Fruit fly (Drosophila melanogaster) whole organism, embryonic: Measurements from ENCODE around the gene ECSIT.

Source experiments
- Bgb ChIP-seq: fragments of 200-800 bp; sonication (Bioruptor generic); IDR thresholded peaks from 2 replicates; pipeline ENCODE4 v1.3.6; 2022; ENCODE audit warnings: missing biosample characterization, missing genetic modification characterization; ENCODE audit not compliant: partially characterized antibody
- BtbVII ChIP-seq: fragments of 200-800 bp; sonication (Bioruptor generic); optimal IDR thresholded peaks from 3 replicates; lab custom pipeline; 2017; ENCODE audit warnings: missing biosample characterization, mild to moderate bottlenecking, missing genetic modification characterization
- Bteb2 ChIP-seq: fragments of 200-800 bp; sonication (Bioruptor generic); optimal IDR thresholded peaks from 2 replicates; lab custom pipeline; 2016; ENCODE audit warnings: missing biosample characterization, missing genetic modification characterization
- CG10431 ChIP-seq: fragments of 200-800 bp; sonication (Bioruptor generic); optimal IDR thresholded peaks from 3 replicates; lab custom pipeline; 2018; ENCODE audit warnings: missing biosample characterization, mild to moderate bottlenecking, missing genetic modification characterization
- CG10462 ChIP-seq: fragments of 200-800 bp; sonication (Bioruptor generic); optimal IDR thresholded peaks from 2 replicates; lab custom pipeline; 2016; ENCODE audit warnings: missing biosample characterization, missing genetic modification characterization
- CG11696 ChIP-seq: fragments of 200-800 bp; sonication (Bioruptor generic); IDR thresholded peaks from 2 replicates; pipeline ENCODE4 v1.3.6; 2022; ENCODE audit warnings: missing biosample characterization, missing genetic modification characterization
- CG11723 ChIP-seq: fragments of 200-800 bp; sonication (Bioruptor generic); optimal IDR thresholded peaks from 2 replicates; lab custom pipeline; 2017; ENCODE audit warnings: missing biosample characterization, mild to moderate bottlenecking, missing genetic modification characterization
- CG14014 ChIP-seq: fragments of 200-800 bp; sonication (Bioruptor generic); IDR thresholded peaks from 2 replicates; pipeline ENCODE4 v1.3.6; 2022; ENCODE audit warnings: missing biosample characterization, missing genetic modification characterization
- CG15601 ChIP-seq: fragments of 200-800 bp; sonication (Bioruptor generic); optimal IDR thresholded peaks from 3 replicates; lab custom pipeline; 2019; ENCODE audit warnings: missing biosample characterization, mild to moderate bottlenecking, missing genetic modification characterization, moderate library complexity
- CG2678 ChIP-seq: fragments of 200-800 bp; sonication (Bioruptor generic); optimal IDR thresholded peaks from 3 replicates; lab custom pipeline; 2019; ENCODE audit warnings: missing biosample characterization, mild to moderate bottlenecking, missing genetic modification characterization, moderate library complexity
- CG2889 ChIP-seq: fragments of 200-800 bp; sonication (Bioruptor generic); IDR thresholded peaks from 3 replicates; pipeline ENCODE4 v1.3.6; 2022; ENCODE audit warnings: missing biosample characterization, missing genetic modification characterization
- CG31365 ChIP-seq: fragments of 200-800 bp; sonication (Bioruptor generic); optimal IDR thresholded peaks from 2 replicates; lab custom pipeline; 2018; ENCODE audit warnings: missing biosample characterization, mild to moderate bottlenecking, missing genetic modification characterization
- CG34376 ChIP-seq: fragments of 200-800 bp; sonication (Bioruptor generic); optimal IDR thresholded peaks from 2 replicates; lab custom pipeline; 2018; ENCODE audit warnings: missing biosample characterization, mild to moderate bottlenecking, missing genetic modification characterization
- CG4730 ChIP-seq: fragments of 200-800 bp; sonication (Bioruptor generic); IDR thresholded peaks from 2 replicates; pipeline ENCODE4 v1.3.6; 2022; ENCODE audit warnings: missing biosample characterization, missing genetic modification characterization
- CG6175 ChIP-seq: fragments of 200-800 bp; sonication (Bioruptor generic); IDR thresholded peaks from 3 replicates; pipeline ENCODE4 v1.3.6; 2022; ENCODE audit warnings: missing biosample characterization, missing genetic modification characterization
- CG6272 ChIP-seq: fragments of 200-800 bp; sonication (Bioruptor generic); IDR thresholded peaks from 2 replicates; pipeline ENCODE4 v1.3.6; 2022; ENCODE audit warnings: missing biosample characterization, missing genetic modification characterization
- CG6654 ChIP-seq: fragments of 200-800 bp; sonication (Bioruptor generic); optimal IDR thresholded peaks from 2 replicates; lab custom pipeline; 2017; ENCODE audit warnings: missing biosample characterization, mild to moderate bottlenecking, missing genetic modification characterization
- CG6791 ChIP-seq: fragments of 200-800 bp; sonication (Bioruptor generic); IDR thresholded peaks from 3 replicates; pipeline ENCODE4 v1.3.6; 2022; ENCODE audit warnings: missing biosample characterization, missing genetic modification characterization; ENCODE audit not compliant: partially characterized antibody
- CG7271 ChIP-seq: fragments of 200-800 bp; sonication (Bioruptor generic); optimal IDR thresholded peaks from 2 replicates; lab custom pipeline; 2018; ENCODE audit warnings: missing biosample characterization, mild to moderate bottlenecking, missing genetic modification characterization, moderate library complexity
- CG7357 ChIP-seq: fragments of 200-800 bp; sonication (Bioruptor generic); IDR thresholded peaks from 3 replicates; pipeline ENCODE4 v1.3.6; 2022; ENCODE audit warnings: missing biosample characterization, missing genetic modification characterization
- CG7556 ChIP-seq: fragments of 200-800 bp; sonication (Bioruptor generic); optimal IDR thresholded peaks from 2 replicates; lab custom pipeline; 2017; ENCODE audit warnings: missing biosample characterization, mild to moderate bottlenecking, missing genetic modification characterization
- CG9876 ChIP-seq: fragments of 200-800 bp; sonication (Bioruptor generic); optimal IDR thresholded peaks from 2 replicates; lab custom pipeline; 2016; ENCODE audit warnings: missing biosample characterization, missing genetic modification characterization
- CHES-1-like ChIP-seq: fragments of 200-800 bp; sonication (Bioruptor generic); optimal IDR thresholded peaks from 2 replicates; lab custom pipeline; 2016; ENCODE audit warnings: missing biosample characterization, missing genetic modification characterization
- Doc3 ChIP-seq: fragments of 200-800 bp; sonication (Bioruptor generic); IDR thresholded peaks from 3 replicates; pipeline ENCODE4 v1.3.6; 2022; ENCODE audit warnings: missing biosample characterization, missing genetic modification characterization; ENCODE audit not compliant: partially characterized antibody
- Gsc ChIP-seq: fragments of 200-800 bp; sonication (Bioruptor generic); IDR thresholded peaks from 2 replicates; pipeline ENCODE4 v1.3.6; 2022; ENCODE audit warnings: missing biosample characterization, missing genetic modification characterization
- HmgZ ChIP-seq: fragments of 200-800 bp; sonication (Bioruptor generic); optimal IDR thresholded peaks from 2 replicates; lab custom pipeline; 2018; ENCODE audit warnings: missing biosample characterization, mild to moderate bottlenecking, missing genetic modification characterization
- Mad ChIP-seq: fragments of 200-800 bp; sonication (Bioruptor generic); optimal IDR thresholded peaks from 2 replicates; lab custom pipeline; 2016; ENCODE audit warnings: missing biosample characterization, missing genetic modification characterization
- Mrtf ChIP-seq: fragments of 200-800 bp; sonication (Bioruptor generic); IDR thresholded peaks from 3 replicates; pipeline ENCODE4 v1.3.6; 2022; ENCODE audit warnings: missing biosample characterization, missing genetic modification characterization
- NfI ChIP-seq: fragments of 200-800 bp; sonication (Bioruptor generic); optimal IDR thresholded peaks from 3 replicates; lab custom pipeline; 2018; ENCODE audit warnings: missing biosample characterization, mild to moderate bottlenecking, missing genetic modification characterization, moderate library complexity
- Pdp1 ChIP-seq, 2 experiments: fragments of 200-800 bp; sonication (Bioruptor generic); optimal IDR thresholded peaks; 3 replicates each; lab custom pipeline; 2016; ENCODE audit warnings: missing biosample characterization in 2 of 2, missing genetic modification characterization in 2 of 2, mild to moderate bottlenecking in 1 of 2, moderate library complexity in 1 of 2
- Spps ChIP-seq: fragments of 200-800 bp; sonication (Bioruptor generic); optimal IDR thresholded peaks from 2 replicates; lab custom pipeline; 2018; ENCODE audit warnings: missing biosample characterization, mild to moderate bottlenecking, missing genetic modification characterization
- YL-1 ChIP-seq: fragments of 200-800 bp; sonication (Bioruptor generic); optimal IDR thresholded peaks from 3 replicates; lab custom pipeline; 2017; ENCODE audit warnings: missing biosample characterization, mild to moderate bottlenecking, missing genetic modification characterization
- bab2 ChIP-seq: fragments of 200-800 bp; sonication (Bioruptor generic); optimal IDR thresholded peaks from 2 replicates; lab custom pipeline; 2016; ENCODE audit warnings: missing biosample characterization, missing genetic modification characterization
- br ChIP-seq: fragments of >200 bp; optimal IDR thresholded peaks from 2 replicates; lab custom pipeline; 2017
- ci ChIP-seq: fragments of 200-800 bp; sonication (Bioruptor generic); IDR thresholded peaks from 3 replicates; pipeline ENCODE4 v1.3.6; 2022; ENCODE audit warnings: missing biosample characterization, missing genetic modification characterization
- crp ChIP-seq, 2 experiments: fragments of 200-800 bp; sonication (Bioruptor generic); optimal IDR thresholded peaks; 2 replicates in 1 of 2; 3 replicates in 1 of 2; lab custom pipeline; 2017; ENCODE audit warnings: missing biosample characterization in 2 of 2, missing genetic modification characterization in 2 of 2, mild to moderate bottlenecking in 1 of 2, moderate library complexity in 1 of 2
- cwo ChIP-seq: fragments of 200-800 bp; sonication (Bioruptor generic); optimal IDR thresholded peaks from 3 replicates; lab custom pipeline; 2017; ENCODE audit warnings: missing biosample characterization, missing genetic modification characterization, mild to moderate bottlenecking, moderate library complexity, missing genetic modification reagents
- dysf ChIP-seq: fragments of 200-800 bp; sonication (Bioruptor generic); IDR thresholded peaks from 3 replicates; pipeline ENCODE4 v1.3.6; 2022; ENCODE audit warnings: missing biosample characterization, missing genetic modification characterization
- emc ChIP-seq: fragments of 200-800 bp; sonication (Bioruptor generic); optimal IDR thresholded peaks from 2 replicates; lab custom pipeline; 2016; ENCODE audit warnings: missing biosample characterization, missing genetic modification characterization
- eve ChIP-seq, 2 experiments: fragments of >200 bp; optimal IDR thresholded peaks; 2 replicates each; lab custom pipeline; 2017; ENCODE audit warnings: missing biosample characterization in 2 of 2, missing genetic modification characterization in 2 of 2
- exex ChIP-seq: fragments of 200-800 bp; sonication (Bioruptor generic); optimal IDR thresholded peaks from 4 replicates; lab custom pipeline; 2018; ENCODE audit warnings: missing biosample characterization, mild to moderate bottlenecking, missing genetic modification characterization, moderate library complexity
- ftz-f1 ChIP-seq: fragments of 200-800 bp; sonication (Bioruptor generic); optimal IDR thresholded peaks from 2 replicates; lab custom pipeline; 2016; ENCODE audit warnings: missing biosample characterization, missing genetic modification characterization
- grau ChIP-seq: fragments of 200-800 bp; optimal IDR thresholded peaks from 3 replicates; lab custom pipeline; 2019; ENCODE audit warnings: missing biosample characterization, mild to moderate bottlenecking, missing genetic modification characterization, moderate library complexity
- ken ChIP-seq: fragments of 200-800 bp; sonication (Bioruptor generic); IDR thresholded peaks from 3 replicates; pipeline ENCODE4 v1.3.6; 2022; ENCODE audit warnings: missing biosample characterization, missing genetic modification characterization
- kni ChIP-seq: fragments of 200-800 bp; sonication (Bioruptor generic); optimal IDR thresholded peaks from 3 replicates; lab custom pipeline; 2017; ENCODE audit warnings: mild to moderate bottlenecking, missing biosample characterization, missing genetic modification reagents, missing genetic modification characterization
- knrl ChIP-seq: fragments of 200-800 bp; sonication (Bioruptor generic); IDR thresholded peaks from 3 replicates; pipeline ENCODE4 v1.3.6; 2022; ENCODE audit warnings: missing biosample characterization, missing genetic modification characterization; ENCODE audit not compliant: partially characterized antibody
- luna ChIP-seq: fragments of 200-800 bp; sonication (Bioruptor generic); optimal IDR thresholded peaks from 2 replicates; lab custom pipeline; 2016; ENCODE audit warnings: missing biosample characterization, missing genetic modification characterization
- mirr ChIP-seq: fragments of 200-800 bp; sonication (Bioruptor generic); optimal IDR thresholded peaks from 3 replicates; lab custom pipeline; 2018; ENCODE audit warnings: missing biosample characterization, mild to moderate bottlenecking, missing genetic modification characterization
- mld ChIP-seq: fragments of 200-800 bp; sonication (Bioruptor generic); IDR thresholded peaks from 3 replicates; pipeline ENCODE4 v1.3.6; 2022; ENCODE audit warnings: missing biosample characterization, missing genetic modification characterization; ENCODE audit not compliant: partially characterized antibody
- nom ChIP-seq: fragments of 200-800 bp; sonication (Bioruptor generic); optimal IDR thresholded peaks from 2 replicates; lab custom pipeline; 2017; ENCODE audit warnings: missing biosample characterization, missing genetic modification characterization, mild to moderate bottlenecking, moderate library complexity, missing genetic modification reagents
- sqz ChIP-seq: fragments of 200-800 bp; sonication (Bioruptor generic); optimal IDR thresholded peaks from 3 replicates; lab custom pipeline; 2018; ENCODE audit warnings: missing biosample characterization, mild to moderate bottlenecking, missing genetic modification characterization
- vvl ChIP-seq: fragments of 200-800 bp; sonication (Bioruptor generic); IDR thresholded peaks from 2 replicates; pipeline ENCODE4 v1.3.6; 2022; ENCODE audit warnings: missing biosample characterization, missing genetic modification characterization

ECSIT gene

dm6 chr3R:5821750-5822149, 34.6 kb upstream of the ECSIT start, which contains the start of gene CG46303 (continued):
- no peak for TF ChIP-seq kni
- no peak for TF ChIP-seq CG6791 (GFP tag; lab: Robert Waterston, UW)
- no peak for TF ChIP-seq YL-1 (GFP tag; lab: Kevin White, UChicago)
- peak; percentile 65 for TF ChIP-seq mirr (GFP tag; lab: Kevin White, UChicago)
- TF ChIP-seq eve (GFP tag; optimal IDR thresholded peaks at IDR 0.05; lab: Kevin White, UChicago): no peak
- TF ChIP-seq exex (tag; lab: Kevin White, UChicago): peak; percentile 81
- TF ChIP-seq CG10462 (GFP tag; lab: Kevin White, UChicago): no peak
- no peak for TF ChIP-seq ken (GFP tag; lab: Robert Waterston, UW)
- TF ChIP-seq CG6654: no peak
- TF ChIP-seq Gsc (GFP tag; lab: Robert Waterston, UW): no peak
- TF ChIP-seq CG34376 (GFP tag; lab: Kevin White, UChicago): peak; percentile 23
- no peak for TF ChIP-seq CG11696
- peak in 1 of 2 experiments; percentile 8 for TF ChIP-seq Pdp1 (GFP tag; optimal IDR thresholded peaks at IDR 0.05; lab: Kevin White, UChicago)
- TF ChIP-seq sqz: no peak
- TF ChIP-seq CG14014 (GFP tag; lab: Robert Waterston, UW): no peak
- TF ChIP-seq Mrtf (GFP tag; lab: Robert Waterston, UW): no peak
- no peak for TF ChIP-seq CG2889 (GFP tag; lab: Robert Waterston, UW)
- TF ChIP-seq NfI (GFP tag; lab: Kevin White, UChicago): no peak
- TF ChIP-seq CG7357 (GFP tag; lab: Robert Waterston, UW): no peak
- TF ChIP-seq br (lab: Kevin White, UChicago): no peak
- TF ChIP-seq Doc3 (GFP tag; lab: Robert Waterston, UW): no peak
- TF ChIP-seq CG11723: no peak
- TF ChIP-seq dysf (GFP tag; lab: Robert Waterston, UW): peak; percentile 12; the same call in 1 of the 3 replicates
- no peak for TF ChIP-seq mld (GFP tag; lab: Robert Waterston, UW)
- no peak for TF ChIP-seq Mad
- TF ChIP-seq emc (GFP tag; lab: Kevin White, UChicago): no peak
- TF ChIP-seq BtbVII (GFP tag; lab: Kevin White, UChicago): no peak
- no peak; the same call in 2 of the 3 replicates for TF ChIP-seq CG6175 (GFP tag; lab: Robert Waterston, UW)
- no peak for TF ChIP-seq nom
- no peak for TF ChIP-seq CG31365 (tag; lab: Kevin White, UChicago)
- no peak for TF ChIP-seq Spps (tag; lab: Kevin White, UChicago)
- no peak for TF ChIP-seq crp (GFP tag; optimal IDR thresholded peaks at IDR 0.05; lab: Kevin White, UChicago)
- TF ChIP-seq bab2: no peak
- TF ChIP-seq luna (GFP tag; lab: Kevin White, UChicago): no peak
- TF ChIP-seq CG10431 (GFP tag; lab: Kevin White, UChicago): no peak
- TF ChIP-seq Bgb: no peak
- no peak for TF ChIP-seq grau (tag; lab: Kevin White, UChicago)
- TF ChIP-seq vvl (GFP tag; lab: Robert Waterston, UW): no peak
- no peak for TF ChIP-seq knrl (GFP tag; lab: Robert Waterston, UW)
- TF ChIP-seq HmgZ (tag; lab: Kevin White, UChicago): peak; percentile 1
- no peak for TF ChIP-seq CHES-1-like (GFP tag; lab: Kevin White, UChicago)
- TF ChIP-seq CG9876 (GFP tag; lab: Kevin White, UChicago): no peak
- TF ChIP-seq ci: no peak
- no peak for TF ChIP-seq CG4730 (GFP tag; lab: Robert Waterston, UW)
- TF ChIP-seq cwo: peak; percentile 25
- TF ChIP-seq CG15601: no peak
- no peak for TF ChIP-seq CG7271 (tag; lab: Kevin White, UChicago)
- TF ChIP-seq CG7556 (GFP tag; lab: Kevin White, UChicago): no peak
- no peak for TF ChIP-seq CG6272 (GFP tag; lab: Robert Waterston, UW)
- TF ChIP-seq CG2678 (tag; lab: Kevin White, UChicago): no peak
- TF ChIP-seq ftz-f1: peak; percentile 77
- no peak for TF ChIP-seq Bteb2
